Worm (Caenorhabditis elegans) whole organism, late embryonic: Measurements from ENCODE around the gene rpn-6.1.

Source experiments
- C08G9.2 ChIP-seq: sonication (generic microtip); optimal IDR thresholded peaks from 2 replicates; lab custom pipeline; 2016; ENCODE audit warnings: mild to moderate bottlenecking, missing genetic modification characterization, moderate library complexity, missing compliant biosample characterization
- C38D4.7 ChIP-seq: fragments of 200-800 bp; sonication (Bioruptor generic); optimal IDR thresholded peaks from 2 replicates; lab custom pipeline; 2018; ENCODE audit warnings: mild to moderate bottlenecking, missing genetic modification characterization, moderate library complexity, missing compliant biosample characterization
- F13H6.1 ChIP-seq: sonication (generic microtip); optimal IDR thresholded peaks from 2 replicates; lab custom pipeline; 2016; ENCODE audit warnings: missing genetic modification characterization, missing compliant biosample characterization
- K02D7.2 ChIP-seq: sonication (generic microtip); optimal IDR thresholded peaks from 2 replicates; lab custom pipeline; 2017; ENCODE audit warnings: mild to moderate bottlenecking, missing genetic modification characterization, missing compliant biosample characterization
- K09A11.1 ChIP-seq: sonication (generic microtip); optimal IDR thresholded peaks from 2 replicates; lab custom pipeline; 2017; ENCODE audit warnings: antibody characterized with exemption, mild to moderate bottlenecking, missing genetic modification characterization, missing compliant biosample characterization; ENCODE audit not compliant: insufficient read depth
- T23F11.4 ChIP-seq: fragments of 200-800 bp; sonication (Bioruptor generic); optimal IDR thresholded peaks from 2 replicates; lab custom pipeline; 2018; ENCODE audit warnings: mild to moderate bottlenecking, missing genetic modification characterization, missing compliant biosample characterization
- Y22D7AL.16 ChIP-seq: sonication (generic microtip); optimal IDR thresholded peaks from 2 replicates; lab custom pipeline; 2016; ENCODE audit warnings: missing genetic modification characterization, missing compliant biosample characterization
- ahr-1 ChIP-seq: sonication (generic microtip); optimal IDR thresholded peaks from 2 replicates; lab custom pipeline; 2016; ENCODE audit warnings: missing genetic modification characterization, missing compliant biosample characterization
- ceh-18 ChIP-seq: sonication (generic microtip); optimal IDR thresholded peaks from 2 replicates; lab custom pipeline; 2016; ENCODE audit warnings: missing genetic modification characterization, missing compliant biosample characterization
- ceh-22 ChIP-seq: sonication (generic microtip); optimal IDR thresholded peaks from 2 replicates; lab custom pipeline; 2017; ENCODE audit warnings: missing biosample characterization, missing genetic modification characterization
- ceh-24 ChIP-seq: sonication (generic microtip); optimal IDR thresholded peaks from 2 replicates; lab custom pipeline; 2016; ENCODE audit warnings: mild to moderate bottlenecking, missing genetic modification characterization, missing compliant biosample characterization
- ceh-30 ChIP-seq: fragments of 150-350 bp; optimal IDR thresholded peaks from 2 replicates; lab custom pipeline; 2014; ENCODE audit warnings: missing biosample characterization, missing genetic modification characterization
- ceh-31 ChIP-seq: sonication (generic microtip); optimal IDR thresholded peaks from 2 replicates; lab custom pipeline; 2016; ENCODE audit warnings: missing genetic modification characterization, missing compliant biosample characterization
- ceh-34 ChIP-seq: sonication (generic microtip); optimal IDR thresholded peaks from 2 replicates; lab custom pipeline; 2016; ENCODE audit warnings: mild to moderate bottlenecking, missing genetic modification characterization, missing compliant biosample characterization
- ceh-45 ChIP-seq: fragments of 200-800 bp; sonication (Bioruptor generic); IDR thresholded peaks from 2 replicates; pipeline ENCODE4 v1.3.6; 2022; ENCODE audit warnings: missing genetic modification reagents, missing genetic modification characterization, missing compliant biosample characterization
- ceh-48 ChIP-seq: sonication (generic microtip); optimal IDR thresholded peaks from 2 replicates; lab custom pipeline; 2016; ENCODE audit warnings: missing genetic modification characterization, inconsistent platforms, missing compliant biosample characterization
- ceh-6 ChIP-seq: fragments of 200-800 bp; sonication (Bioruptor generic); optimal IDR thresholded peaks from 2 replicates; lab custom pipeline; 2018; ENCODE audit warnings: mild to moderate bottlenecking, missing genetic modification characterization, missing compliant biosample characterization
- ceh-9 ChIP-seq: sonication (generic microtip); optimal IDR thresholded peaks from 2 replicates; lab custom pipeline; 2016; ENCODE audit warnings: mild to moderate bottlenecking, missing genetic modification characterization, inconsistent platforms, missing compliant biosample characterization
- dmd-4 ChIP-seq: sonication (generic microtip); optimal IDR thresholded peaks from 2 replicates; lab custom pipeline; 2016; ENCODE audit warnings: borderline replicate concordance, missing genetic modification characterization, missing compliant biosample characterization
- elt-2 ChIP-seq: sonication (generic microtip); optimal IDR thresholded peaks from 2 replicates; lab custom pipeline; 2016; ENCODE audit warnings: missing genetic modification reagents, missing genetic modification characterization, missing compliant biosample characterization
- elt-4 ChIP-seq: sonication (generic microtip); optimal IDR thresholded peaks from 2 replicates; lab custom pipeline; 2016; ENCODE audit warnings: missing genetic modification characterization, missing compliant biosample characterization
- ets-4 ChIP-seq: sonication (generic microtip); optimal IDR thresholded peaks from 2 replicates; lab custom pipeline; 2016; ENCODE audit warnings: missing genetic modification characterization, missing compliant biosample characterization
- eyg-1 ChIP-seq: sonication (generic microtip); optimal IDR thresholded peaks from 2 replicates; lab custom pipeline; 2016; ENCODE audit warnings: missing genotype, missing genetic modification characterization, missing compliant biosample characterization
- fkh-10 ChIP-seq: fragments of 150-350 bp; optimal IDR thresholded peaks from 2 replicates; lab custom pipeline; 2014; ENCODE audit warnings: missing biosample characterization, missing genetic modification reagents, missing genetic modification characterization
- gmeb-2 ChIP-seq: sonication (generic microtip); optimal IDR thresholded peaks from 2 replicates; lab custom pipeline; 2016; ENCODE audit warnings: missing genetic modification characterization, inconsistent platforms, missing compliant biosample characterization
- hlh-13 ChIP-seq: fragments of 200-800 bp; sonication (Bioruptor generic); optimal IDR thresholded peaks from 2 replicates; lab custom pipeline; 2018; ENCODE audit warnings: mild to moderate bottlenecking, missing genetic modification characterization, missing compliant biosample characterization
- hlh-30 ChIP-seq: sonication (generic microtip); optimal IDR thresholded peaks from 2 replicates; lab custom pipeline; 2017; ENCODE audit warnings: antibody characterized with exemption, missing genetic modification characterization, missing compliant biosample characterization; ENCODE audit not compliant: insufficient read depth
- hlh-6 ChIP-seq: sonication (generic microtip); optimal IDR thresholded peaks from 2 replicates; lab custom pipeline; 2016; ENCODE audit warnings: missing genotype, missing genetic modification characterization, missing compliant biosample characterization
- hlh-8 ChIP-seq: sonication (generic microtip); optimal IDR thresholded peaks from 2 replicates; lab custom pipeline; 2016; ENCODE audit warnings: missing genotype, missing genetic modification characterization, missing compliant biosample characterization
- lim-6 ChIP-seq: sonication (generic microtip); optimal IDR thresholded peaks from 2 replicates; lab custom pipeline; 2016; ENCODE audit warnings: missing genetic modification characterization, missing compliant biosample characterization
- mec-3 ChIP-seq: sonication (generic microtip); optimal IDR thresholded peaks from 2 replicates; lab custom pipeline; 2016; ENCODE audit warnings: borderline replicate concordance, missing genetic modification characterization, missing compliant biosample characterization
- nfya-1 ChIP-seq: sonication (generic microtip); optimal IDR thresholded peaks from 2 replicates; lab custom pipeline; 2017; ENCODE audit warnings: missing genetic modification characterization, mild to moderate bottlenecking, missing compliant biosample characterization, antibody characterized with exemption, moderate library complexity
- nhr-11 ChIP-seq: fragments of 150-350 bp; optimal IDR thresholded peaks from 2 replicates; lab custom pipeline; 2014; ENCODE audit warnings: missing biosample characterization, missing genetic modification characterization
- nhr-232 ChIP-seq: sonication (generic microtip); optimal IDR thresholded peaks from 2 replicates; lab custom pipeline; 2016; ENCODE audit warnings: missing genetic modification characterization, missing compliant biosample characterization
- npax-4 ChIP-seq: sonication (generic microtip); optimal IDR thresholded peaks from 2 replicates; lab custom pipeline; 2016; ENCODE audit warnings: missing genetic modification characterization, missing compliant biosample characterization
- odd-2 ChIP-seq: sonication (generic microtip); optimal IDR thresholded peaks from 2 replicates; lab custom pipeline; 2017; ENCODE audit warnings: antibody characterized with exemption, mild to moderate bottlenecking, missing genetic modification characterization, missing compliant biosample characterization
- pag-3 ChIP-seq: sonication (generic microtip); optimal IDR thresholded peaks from 2 replicates; lab custom pipeline; 2016; ENCODE audit warnings: missing compliant biosample characterization, missing genetic modification characterization, borderline replicate concordance
- pha-2 ChIP-seq: sonication (generic microtip); optimal IDR thresholded peaks from 2 replicates; lab custom pipeline; 2017; ENCODE audit warnings: mild to moderate bottlenecking, missing genetic modification characterization, missing compliant biosample characterization
- pha-4 ChIP-seq: fragments of 150-350 bp; optimal IDR thresholded peaks from 2 replicates; lab custom pipeline; 2018; ENCODE audit warnings: missing biosample characterization, missing genetic modification reagents, missing genetic modification characterization
- pqm-1 ChIP-seq: sonication (generic microtip); optimal IDR thresholded peaks from 2 replicates; lab custom pipeline; 2016; ENCODE audit warnings: missing genetic modification characterization, missing compliant biosample characterization
- ref-2 ChIP-seq: sonication (generic microtip); optimal IDR thresholded peaks from 2 replicates; lab custom pipeline; 2016; ENCODE audit warnings: missing genetic modification characterization, missing compliant biosample characterization
- rnt-1 ChIP-seq: sonication (generic microtip); optimal IDR thresholded peaks from 2 replicates; lab custom pipeline; 2016; ENCODE audit warnings: missing genetic modification characterization, missing compliant biosample characterization
- sdc-2 ChIP-seq: sonication (generic microtip); optimal IDR thresholded peaks from 2 replicates; lab custom pipeline; 2016; ENCODE audit warnings: missing genotype, missing genetic modification characterization, missing compliant biosample characterization
- syd-9 ChIP-seq: sonication (generic microtip); optimal IDR thresholded peaks from 2 replicates; lab custom pipeline; 2016; ENCODE audit warnings: mild to moderate bottlenecking, missing genetic modification characterization, moderate library complexity, missing compliant biosample characterization
- tbx-2 ChIP-seq: sonication (generic microtip); optimal IDR thresholded peaks from 2 replicates; lab custom pipeline; 2016; ENCODE audit warnings: missing genetic modification characterization, missing compliant biosample characterization
- tbx-7 ChIP-seq: sonication (generic microtip); optimal IDR thresholded peaks from 2 replicates; lab custom pipeline; 2016; ENCODE audit warnings: missing genotype, missing genetic modification characterization, missing compliant biosample characterization
- ttx-3 ChIP-seq: sonication (generic microtip); optimal IDR thresholded peaks from 2 replicates; lab custom pipeline; 2016; ENCODE audit warnings: missing genetic modification reagents, missing genetic modification characterization, missing compliant biosample characterization
- unc-3 ChIP-seq, 2 experiments: fragments of 200-800 bp in 1 of 2; sonication (Bioruptor generic) in 1 of 2; sonication (generic microtip) in 1 of 2; conservative IDR thresholded peaks in 1 of 2; optimal IDR thresholded peaks in 1 of 2; 2 replicates each; pipeline versions ENCODE4 v1.3.6 to Lab custom; 2016 to 2022; ENCODE audit warnings: missing compliant biosample characterization in 2 of 2, missing genetic modification characterization in 2 of 2, missing genetic modification reagents in 1 of 2
- unc-42 ChIP-seq: sonication (generic microtip); optimal IDR thresholded peaks from 2 replicates; lab custom pipeline; 2016; ENCODE audit warnings: missing genotype, missing genetic modification characterization, missing compliant biosample characterization
- unc-55 ChIP-seq: sonication (generic microtip); optimal IDR thresholded peaks from 2 replicates; lab custom pipeline; 2017; ENCODE audit warnings: missing biosample characterization, missing genetic modification reagents, missing genetic modification characterization
- ztf-16 ChIP-seq: sonication (generic microtip); optimal IDR thresholded peaks from 2 replicates; lab custom pipeline; 2017; ENCODE audit warnings: missing genetic modification characterization, missing compliant biosample characterization

rpn-6.1 gene

DNA sequence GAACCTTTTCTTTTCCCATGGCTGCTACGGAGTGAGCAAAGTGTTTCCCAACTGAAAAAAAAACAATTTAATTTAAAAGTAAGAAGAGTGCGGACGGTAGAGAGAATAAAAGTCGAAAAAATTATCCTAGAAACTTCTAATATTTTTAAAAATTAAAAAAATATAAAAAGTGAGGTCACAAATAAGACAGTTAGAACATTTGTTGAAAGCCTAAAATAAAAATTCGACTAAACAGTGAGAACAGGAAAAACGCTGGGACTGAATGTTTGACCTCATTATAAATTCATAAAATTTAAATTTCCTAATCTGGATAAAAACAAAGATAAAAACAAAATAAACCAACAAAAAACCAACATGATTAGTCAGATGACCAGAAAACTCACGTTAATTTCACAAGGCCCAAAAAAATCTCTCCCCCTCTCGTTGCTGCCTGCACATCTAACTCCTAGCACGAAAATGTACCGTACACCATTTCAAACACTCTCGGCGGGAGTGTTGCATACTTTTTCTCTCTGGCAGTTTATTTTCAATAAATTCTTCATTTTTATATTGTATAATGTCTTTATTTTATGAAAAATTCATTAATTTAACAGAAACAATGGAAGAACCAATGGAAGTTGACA, 10.0 kb upstream of the rpn-6.1 start, which contains the start of the genes eef-1A.1 and rfc-4:
Gene eef-1A.1, minus strand, starts transcription at position 51 of the 623 bp plus-strand sequence.
Gene rfc-4, plus strand, starts transcription at position 592 of the 623 bp plus-strand sequence.
- peak; percentile 66 for TF ChIP-seq tbx-2 (tag; lab: Kevin White, UChicago)
- no peak for TF ChIP-seq pha-4 (tag; lab: Kevin White, UChicago)
- no peak for TF ChIP-seq ceh-9 (tag; lab: Kevin White, UChicago)
- no peak for TF ChIP-seq elt-4 (tag; lab: Kevin White, UChicago)
- TF ChIP-seq ztf-16 (tag; lab: Kevin White, UChicago): peak; percentile 7
- no peak for TF ChIP-seq pag-3 (tag; lab: Kevin White, UChicago)
- no peak for TF ChIP-seq nhr-232 (tag; lab: Kevin White, UChicago)
- TF ChIP-seq unc-42 (tag; lab: Kevin White, UChicago): peak; percentile 83
- peak; percentile 34 for TF ChIP-seq rnt-1 (tag; lab: Kevin White, UChicago)
- peak; percentile 74 for TF ChIP-seq ceh-31 (tag; lab: Kevin White, UChicago)
- peak; percentile 62 for TF ChIP-seq pqm-1 (tag; lab: Kevin White, UChicago)
- TF ChIP-seq hlh-6 (tag; lab: Kevin White, UChicago): no peak
- TF ChIP-seq gmeb-2 (tag; lab: Kevin White, UChicago): peak; percentile 48
- peak; percentile 73 for TF ChIP-seq ceh-34
- TF ChIP-seq ceh-22 (tag; lab: Kevin White, UChicago): no peak
- peak; percentile 97 for TF ChIP-seq nfya-1
- TF ChIP-seq nhr-11 (tag; lab: Kevin White, UChicago): no peak
- TF ChIP-seq ceh-48 (tag; lab: Kevin White, UChicago): peak; percentile 22
- peak; percentile 63 for TF ChIP-seq K09A11.1 (tag; lab: Kevin White, UChicago)
- TF ChIP-seq unc-55: peak; percentile 95
- no peak for TF ChIP-seq Y22D7AL.16
- peak; percentile 40 for TF ChIP-seq ceh-30 (tag; lab: Kevin White, UChicago)
- TF ChIP-seq C38D4.7 (GFP tag; lab: Kevin White, UChicago): peak; percentile 16
- no peak for TF ChIP-seq T23F11.4 (GFP tag; lab: Kevin White, UChicago)
- TF ChIP-seq fkh-10 (GFP tag; lab: Kevin White, UChicago): no peak
- no peak for TF ChIP-seq ahr-1 (tag; lab: Kevin White, UChicago)
- TF ChIP-seq hlh-30 (tag; lab: Kevin White, UChicago): peak; percentile 94
- TF ChIP-seq syd-9: peak; percentile 42
- peak; percentile 51 for TF ChIP-seq C08G9.2 (tag; lab: Kevin White, UChicago)
- TF ChIP-seq ceh-18 (tag; lab: Kevin White, UChicago): peak; percentile 76
- peak; percentile 0 for TF ChIP-seq pha-2 (tag; lab: Kevin White, UChicago)
- TF ChIP-seq unc-3 (GFP tag; conservative IDR thresholded peaks at IDR 0.05; lab: Robert Waterston, UW): peak; percentile 44; the same call in 1 of the 2 replicates
- no peak for TF ChIP-seq unc-3 (tag; optimal IDR thresholded peaks at IDR 0.05; lab: Kevin White, UChicago)
- TF ChIP-seq tbx-7: no peak
- peak; percentile 6 for TF ChIP-seq ceh-6
- TF ChIP-seq ref-2 (tag; lab: Kevin White, UChicago): peak; percentile 77
- peak; percentile 2 for TF ChIP-seq K02D7.2 (tag; lab: Kevin White, UChicago)
- no peak for TF ChIP-seq npax-4 (tag; lab: Kevin White, UChicago)
- no peak for TF ChIP-seq ceh-45 (GFP tag; lab: Robert Waterston, UW)
- TF ChIP-seq ceh-24 (tag; lab: Kevin White, UChicago): no peak
- TF ChIP-seq hlh-13 (GFP tag; lab: Kevin White, UChicago): no peak
- TF ChIP-seq sdc-2: peak; percentile 19
- TF ChIP-seq ttx-3 (tag; lab: Kevin White, UChicago): peak; percentile 59
- TF ChIP-seq lim-6 (tag; lab: Kevin White, UChicago): no peak
- no peak for TF ChIP-seq eyg-1 (tag; lab: Kevin White, UChicago)
- TF ChIP-seq dmd-4 (tag; lab: Kevin White, UChicago): no peak
- TF ChIP-seq F13H6.1 (tag; lab: Kevin White, UChicago): peak; percentile 36
- peak; percentile 71 for TF ChIP-seq elt-2 (tag; lab: Kevin White, UChicago)
- TF ChIP-seq odd-2: peak; percentile 16
- no peak for TF ChIP-seq mec-3 (tag; lab: Kevin White, UChicago)
- peak; percentile 19 for TF ChIP-seq hlh-8 (tag; lab: Kevin White, UChicago)
- TF ChIP-seq ets-4 (tag; lab: Kevin White, UChicago): peak; percentile 65
